Worm (Caenorhabditis elegans) whole organism, dauer: Measurements from ENCODE around the gene syf-2.

Experiments
- unc-62 ChIP-seq: sonication (generic microtip); optimal IDR thresholded peaks from 2 replicates; lab custom pipeline; 2017; ENCODE audit warnings: missing biosample characterization, missing genetic modification reagents, missing genetic modification characterization

syf-2 gene

ce11 chrIII:7185473-7185872 lies 23.6 kb upstream of the syf-2 start, which contains the start of gene F37C12.14:
Gene F37C12.14 (minus strand): TSS chrIII:7185573.
- TF ChIP-seq unc-62, result no peak

ce11 chrIII:7184022-7184421 lies 22.1 kb upstream of the syf-2 start, which contains the start of gene yju-2:
Gene yju-2 (plus strand): TSS chrIII:7184336.
- no peak for TF ChIP-seq unc-62

ce11 chrIII:7181822-7182221 lies 19.9 kb upstream of the syf-2 start, which contains the start of gene epg-4:
Gene epg-4 (plus strand): TSS chrIII:7182167.
- no peak for TF ChIP-seq unc-62

- TF ChIP-seq unc-62, result no peak
Observed at ce11 chrIII:7180613-7181012, 18.7 kb upstream of the syf-2 start, which contains the start of gene ndab-2. Gene ndab-2 (plus strand): TSS chrIII:7180752.

- no peak for TF ChIP-seq unc-62
Observed at ce11 chrIII:7179538-7180301, 17.8 kb upstream of the syf-2 start, which contains the start of the genes rps-14 and rpl-36. Gene rps-14 (minus strand): TSS chrIII:7179588. Gene rpl-36 (plus strand): TSS chrIII:7180251.

- no peak for TF ChIP-seq unc-62
Observed at ce11 chrIII:7178497-7178896, 16.6 kb upstream of the syf-2 start.

ce11 chrIII:7170090-7170489 lies 8.2 kb upstream of the syf-2 start:
- TF ChIP-seq unc-62, result no peak

- no peak for TF ChIP-seq unc-62
Observed at ce11 chrIII:7167568-7167937, 5.6 kb upstream of the syf-2 start, which contains the start of gene acs-4. Gene acs-4 (plus strand): TSS chrIII:7167838.

- no peak for TF ChIP-seq unc-62
Observed at ce11 chrIII:7166664-7167567, 5.0 kb upstream of the syf-2 start.

- no peak for TF ChIP-seq unc-62
Observed at ce11 chrIII:7165816-7166229, 3.9 kb upstream of the syf-2 start.

- TF ChIP-seq unc-62, result no peak
Observed at ce11 chrIII:7165276-7165675, 3.4 kb upstream of the syf-2 start.

ce11 chrIII:7161055-7161454 lies 860 bp downstream of the syf-2 start, which contains the start of gene rnp-7:
Gene rnp-7 (minus strand): TSS chrIII:7161155.
- TF ChIP-seq unc-62, result no peak

ce11 chrIII:7159246-7159645 lies 2.7 kb downstream of the syf-2 start:
- TF ChIP-seq unc-62, result no peak

- TF ChIP-seq unc-62, result no peak
Observed at ce11 chrIII:7158709-7159108, 3.2 kb downstream of the syf-2 start, which contains the start of gene nuo-4. Gene nuo-4 (minus strand): TSS chrIII:7158809.

- TF ChIP-seq unc-62, result no peak
Observed at ce11 chrIII:7155631-7156030, 6.3 kb downstream of the syf-2 start.

ce11 chrIII:7154526-7154925 lies 7.4 kb downstream of the syf-2 start:
- TF ChIP-seq unc-62, result no peak

ce11 chrIII:7153747-7154238 lies 8.1 kb downstream of the syf-2 start, which contains the start of gene ogt-1:
Gene ogt-1 (minus strand): TSS chrIII:7153797.
- no peak for TF ChIP-seq unc-62
